Worm (Caenorhabditis elegans): ENCODE results near the gene enu-3.6.
A peak's percentile ranks its signal among the peaks of the same experiment; 100 is the strongest.

The enu-3.6 gene

DNA sequence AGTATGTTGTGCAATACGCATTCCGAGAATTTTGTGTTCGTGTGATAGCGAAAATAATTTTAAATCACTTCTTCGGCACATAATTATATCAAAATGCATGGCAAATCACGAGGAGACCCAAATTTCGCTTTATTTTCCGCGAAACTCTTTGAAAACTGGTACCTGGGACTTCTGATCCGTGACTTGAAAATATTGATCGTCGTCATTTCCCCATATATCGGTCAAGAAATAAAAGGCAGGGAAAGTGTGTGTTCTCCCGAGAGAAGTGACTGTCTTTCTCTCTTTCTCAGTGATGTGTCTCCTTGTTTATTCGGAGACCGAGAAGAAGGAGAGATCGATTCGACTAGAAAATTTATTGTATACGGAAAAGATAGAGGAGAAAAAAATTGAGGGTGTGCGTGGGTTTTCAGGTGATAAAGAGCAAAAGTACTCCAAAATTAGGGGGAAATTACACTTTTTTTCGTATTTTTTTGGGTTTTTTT is 39.0 kb upstream of the enu-3.6 start, which contains the start of gene W09D10.5 (continued):
- TF ChIP-seq lag-1 (GFP tag; IDR thresholded peaks at IDR 0.05) (no peak), nhr-27 (tag; optimal IDR thresholded peaks at IDR 0.05) (no peak), K11D2.4 (GFP tag; IDR thresholded peaks at IDR 0.05) (peak; percentile 39; the same call in 1 of the 2 replicates), sptf-2 (GFP tag; optimal IDR thresholded peaks at IDR 0.05) (no peak), snpc-3.4 (tag; optimal IDR thresholded peaks at IDR 0.05) (no peak), ztf-25 (GFP tag; IDR thresholded peaks at IDR 0.05) (no peak), F22D6.2 (tag; optimal IDR thresholded peaks at IDR 0.05) (peak; percentile 2), tlf-1 (GFP tag; optimal IDR thresholded peaks at IDR 0.05) (no peak), chd-7 (tag; optimal IDR thresholded peaks at IDR 0.05) (peak; percentile 74), nfyb-1 (GFP tag; IDR thresholded peaks at IDR 0.05) (peak; percentile 68; the same call in 1 of the 2 replicates), T26A5.8 (tag; optimal IDR thresholded peaks at IDR 0.05) (no peak), nfya-2 (GFP tag; IDR thresholded peaks at IDR 0.05) (no peak), lsl-1 (GFP tag; optimal IDR thresholded peaks at IDR 0.05) (no peak), zim-3 (tag; optimal IDR thresholded peaks at IDR 0.05) (peak; percentile 78), egl-18 (GFP tag; IDR thresholded peaks at IDR 0.05) (no peak), rec-8 (tag; optimal IDR thresholded peaks at IDR 0.05) (no peak), Y53F4B.3 (GFP tag; IDR thresholded peaks at IDR 0.05) (no peak), Y67H2A.10 (GFP tag; conservative IDR thresholded peaks at IDR 0.05) (0 out of 2 replicates have a peak, but pooled peaks have one; percentile 27), F33H1.4 (GFP tag; IDR thresholded peaks at IDR 0.05) (no peak), F57C9.4 (tag; optimal IDR thresholded peaks at IDR 0.05) (peak; percentile 18), Y53G8AR.9 (GFP tag; conservative IDR thresholded peaks at IDR 0.05) (peak; percentile 42; the same call in 1 of the 2 replicates), mel-28 (tag; optimal IDR thresholded peaks at IDR 0.05; ENCODE audit: borderline replicate concordance) (peak; percentile 56), lin-54 (GFP tag; optimal IDR thresholded peaks at IDR 0.05) (peak; percentile 39), ceh-79 (tag; optimal IDR thresholded peaks at IDR 0.05) (peak; percentile 37), lsy-27 (tag; optimal IDR thresholded peaks at IDR 0.05; ENCODE audit: borderline replicate concordance, insufficient read depth) (no peak), sdz-38 (tag; optimal IDR thresholded peaks at IDR 0.05) (no peak), B0336.3 (GFP tag; IDR thresholded peaks at IDR 0.05) (peak; percentile 78), nhr-90 (tag; optimal IDR thresholded peaks at IDR 0.05) (peak; percentile 45), snpc-4 (GFP tag; optimal IDR thresholded peaks at IDR 0.05) (no peak), snpc-4 (tag; optimal IDR thresholded peaks at IDR 0.05) (no peak), F23B12.7 (tag; optimal IDR thresholded peaks at IDR 0.05; ENCODE audit: insufficient read depth) (no peak), madf-3 (GFP tag; IDR thresholded peaks at IDR 0.05) (no peak), xnd-1 (tag; optimal IDR thresholded peaks at IDR 0.05) (no peak), F52B5.7 (tag; optimal IDR thresholded peaks at IDR 0.05) (peak; percentile 57), dox-1 (GFP tag; IDR thresholded peaks at IDR 0.05) (peak; percentile 62; the same call in 1 of the 2 replicates), ccch-3 (GFP tag; optimal IDR thresholded peaks at IDR 0.05) (no peak), hrde-1 (tag; optimal IDR thresholded peaks at IDR 0.05; ENCODE audit: borderline replicate concordance) (no peak)

DNA sequence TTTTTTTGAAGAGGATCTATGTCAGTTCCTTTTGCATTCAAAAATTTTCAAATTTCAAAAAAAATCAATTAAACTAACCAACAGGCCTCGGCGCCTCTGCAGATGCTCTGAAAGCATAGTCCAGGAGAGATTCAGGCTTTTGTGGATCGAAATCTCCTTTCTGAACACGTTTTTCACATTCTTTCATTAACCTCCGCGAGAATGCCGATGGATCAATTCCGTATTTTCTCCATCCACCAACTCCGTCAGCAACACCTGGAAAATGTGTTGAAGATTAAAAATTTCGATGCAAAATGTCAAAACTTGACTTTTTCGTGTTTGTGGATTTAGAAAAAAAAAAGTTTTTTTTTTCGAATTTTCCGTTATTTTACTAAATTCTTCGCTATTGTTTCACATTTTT is 35.7 kb upstream of the enu-3.6 start:
- no peak for TF ChIP-seq snpc-4 (GFP tag; optimal IDR thresholded peaks at IDR 0.05)
- no peak for TF ChIP-seq snpc-4 (tag; optimal IDR thresholded peaks at IDR 0.05)
- TF ChIP-seq rpc-1 (optimal IDR thresholded peaks at IDR 0.05) = no peak
- TF ChIP-seq rpc-1 (tag; optimal IDR thresholded peaks at IDR 0.05) = no peak
- peak; percentile 6 for TF ChIP-seq repo-1 (tag; optimal IDR thresholded peaks at IDR 0.05)
- TF ChIP-seq C17E4.6 (GFP tag; IDR thresholded peaks at IDR 0.05) = no peak
- no peak for TF ChIP-seq tbx-9 (tag; optimal IDR thresholded peaks at IDR 0.05; ENCODE audit: borderline replicate concordance)
- no peak for TF ChIP-seq efl-1 (GFP tag; optimal IDR thresholded peaks at IDR 0.05)
- TF ChIP-seq bed-1 (GFP tag; IDR thresholded peaks at IDR 0.05) = no peak
- TF ChIP-seq cebp-2 (GFP tag; IDR thresholded peaks at IDR 0.05) = no peak
- TF ChIP-seq zim-3 (tag; optimal IDR thresholded peaks at IDR 0.05) = peak; percentile 12
- no peak for TF ChIP-seq ZK185.1 (tag; optimal IDR thresholded peaks at IDR 0.05; ENCODE audit: poor library complexity, severe bottlenecking)
- TF ChIP-seq attf-6 (GFP tag; IDR thresholded peaks at IDR 0.05) = no peak
- TF ChIP-seq sptf-2 (GFP tag; optimal IDR thresholded peaks at IDR 0.05) = no peak
- TF ChIP-seq nhr-27 (tag; optimal IDR thresholded peaks at IDR 0.05) = no peak
- TF ChIP-seq egl-44 (GFP tag; IDR thresholded peaks at IDR 0.05) = no peak
- TF ChIP-seq D2030.7 (GFP tag; IDR thresholded peaks at IDR 0.05) = no peak
